Fruit fly (Drosophila melanogaster) whole organism, embryonic: ENCODE results near the gene Prx2.

Source experiments
- CG17328 ChIP-seq: fragments of 200-800 bp; sonication (Bioruptor generic); IDR thresholded peaks from 2 replicates; pipeline ENCODE4 v1.3.6; 2022; ENCODE audit warnings: missing biosample characterization, missing genetic modification characterization
- CG17361 ChIP-seq: fragments of 200-800 bp; sonication (Bioruptor generic); IDR thresholded peaks from 3 replicates; pipeline ENCODE4 v1.3.6; 2022; ENCODE audit warnings: missing biosample characterization, missing genetic modification characterization
- CG2202 ChIP-seq: fragments of 200-800 bp; sonication (Bioruptor generic); optimal IDR thresholded peaks from 2 replicates; lab custom pipeline; 2018; ENCODE audit warnings: missing biosample characterization, mild to moderate bottlenecking, missing genetic modification characterization
- D19A ChIP-seq: fragments of 200-800 bp; optimal IDR thresholded peaks from 3 replicates; lab custom pipeline; 2019; ENCODE audit warnings: missing biosample characterization, mild to moderate bottlenecking, missing genetic modification characterization, moderate library complexity
- D19B ChIP-seq: fragments of 200-800 bp; sonication (Bioruptor generic); optimal IDR thresholded peaks from 2 replicates; lab custom pipeline; 2017; ENCODE audit warnings: missing biosample characterization, mild to moderate bottlenecking, missing genetic modification characterization
- Scr ChIP-seq: fragments of 200-800 bp; sonication (Bioruptor generic); IDR thresholded peaks from 2 replicates; pipeline ENCODE4 v1.3.6; 2022; ENCODE audit warnings: missing biosample characterization, missing genetic modification characterization; ENCODE audit not compliant: partially characterized antibody
- amos ChIP-seq: fragments of 200-800 bp; sonication (Bioruptor generic); IDR thresholded peaks from 2 replicates; pipeline ENCODE4 v1.3.6; 2022; ENCODE audit warnings: missing biosample characterization, missing genetic modification characterization; ENCODE audit not compliant: partially characterized antibody
- emc ChIP-seq: fragments of 200-800 bp; sonication (Bioruptor generic); optimal IDR thresholded peaks from 2 replicates; lab custom pipeline; 2016; ENCODE audit warnings: missing biosample characterization, missing genetic modification characterization
- ftz-f1 ChIP-seq: fragments of 200-800 bp; sonication (Bioruptor generic); optimal IDR thresholded peaks from 2 replicates; lab custom pipeline; 2016; ENCODE audit warnings: missing biosample characterization, missing genetic modification characterization
- hth ChIP-seq: fragments of >200 bp; optimal IDR thresholded peaks from 2 replicates; lab custom pipeline; 2017; ENCODE audit warnings: inconsistent platforms

- TF ChIP-seq CG17361 (GFP tag; lab: Robert Waterston, UW) (no peak), D19A (no peak), ftz-f1 (GFP tag; lab: Kevin White, UChicago) (no peak), CG2202 (tag; lab: Kevin White, UChicago) (no peak), hth (lab: Kevin White, UChicago) (no peak), D19B (GFP tag; lab: Kevin White, UChicago) (no peak), amos (no peak), Scr (no peak), CG17328 (GFP tag; lab: Robert Waterston, UW) (no peak), emc (no peak)
These were observed 39.8 kb downstream of the Prx2 start for dm6 chrX:13369438-13369837.
